Worm (Caenorhabditis elegans): Measurements from ENCODE around the gene col-183.

col-183 gene

ce11 chrX:13510997-13511396 lies 43.4 kb upstream of the col-183 start, which contains the start of gene col-185:
Gene col-185, minus strand, starts transcription at chrX:13511097.
- TF ChIP-seq sptf-1 (tag; optimal IDR thresholded peaks at IDR 0.05) (no peak), elt-3 (tag; optimal IDR thresholded peaks at IDR 0.05) (no peak)

- no peak for TF ChIP-seq lin-32 (GFP tag; optimal IDR thresholded peaks at IDR 0.05)
- TF ChIP-seq cnd-1 (tag; optimal IDR thresholded peaks at IDR 0.05) = no peak
- no peak for TF ChIP-seq hlh-1 (tag; optimal IDR thresholded peaks at IDR 0.05)
- TF ChIP-seq lsy-2 (tag; optimal IDR thresholded peaks at IDR 0.05) = no peak
- no peak for TF ChIP-seq elt-1 (tag; optimal IDR thresholded peaks at IDR 0.05; ENCODE audit: borderline replicate concordance, insufficient read depth)
- no peak for TF ChIP-seq bed-3 (GFP tag; optimal IDR thresholded peaks at IDR 0.05)
Measured at ce11 chrX:13510234-13510837, 42.8 kb upstream of the col-183 start.

ce11 chrX:13507233-13507632 lies 39.7 kb upstream of the col-183 start, which contains the start of gene H06A10.1:
Gene H06A10.1, plus strand, starts transcription at chrX:13507533.
- TF ChIP-seq ceh-39 (tag; optimal IDR thresholded peaks at IDR 0.05) (no peak), elt-3 (tag; optimal IDR thresholded peaks at IDR 0.05) (no peak), ces-1 (GFP tag; optimal IDR thresholded peaks at IDR 0.05) (no peak), blmp-1 (tag; optimal IDR thresholded peaks at IDR 0.05) (no peak)

- TF ChIP-seq flh-1 (GFP tag; optimal IDR thresholded peaks at IDR 0.05) (no peak), nhr-28 (tag; optimal IDR thresholded peaks at IDR 0.05) (no peak), lin-13 (tag; optimal IDR thresholded peaks at IDR 0.05) (no peak), elt-1 (tag; optimal IDR thresholded peaks at IDR 0.05; ENCODE audit: borderline replicate concordance, insufficient read depth) (no peak), zip-8 (tag; optimal IDR thresholded peaks at IDR 0.05) (no peak), pha-4 (tag; optimal IDR thresholded peaks at IDR 0.05) (no peak), ceh-39 (tag; optimal IDR thresholded peaks at IDR 0.05) (no peak), unc-120 (tag; optimal IDR thresholded peaks at IDR 0.05; ENCODE audit: poor library complexity, severe bottlenecking) (no peak), nhr-12 (tag; optimal IDR thresholded peaks at IDR 0.05) (no peak), ceh-43 (GFP tag; optimal IDR thresholded peaks at IDR 0.05) (no peak), M03D4.4 (tag; optimal IDR thresholded peaks at IDR 0.05) (no peak), ceh-83 (GFP tag; optimal IDR thresholded peaks at IDR 0.05) (no peak), lin-32 (GFP tag; optimal IDR thresholded peaks at IDR 0.05) (no peak), ham-2 (GFP tag; optimal IDR thresholded peaks at IDR 0.05) (no peak), mep-1 (tag; optimal IDR thresholded peaks at IDR 0.05) (no peak), sem-2 (GFP tag; optimal IDR thresholded peaks at IDR 0.05) (no peak), cnd-1 (tag; optimal IDR thresholded peaks at IDR 0.05) (no peak), mab-5 (tag; optimal IDR thresholded peaks at IDR 0.05) (no peak), sptf-1 (tag; optimal IDR thresholded peaks at IDR 0.05) (no peak), mls-2 (tag; optimal IDR thresholded peaks at IDR 0.05) (no peak)
Measured at ce11 chrX:13506493-13506892, 38.9 kb upstream of the col-183 start.

- no peak for TF ChIP-seq ham-2 (GFP tag; optimal IDR thresholded peaks at IDR 0.05)
- TF ChIP-seq ces-1 (GFP tag; optimal IDR thresholded peaks at IDR 0.05) = peak; percentile 81
Measured at ce11 chrX:13506043-13506442, 38.5 kb upstream of the col-183 start.

ce11 chrX:13505201-13505600 lies 37.6 kb upstream of the col-183 start:
- no peak for TF ChIP-seq mab-5 (tag; optimal IDR thresholded peaks at IDR 0.05)
- TF ChIP-seq nhr-237 (tag; optimal IDR thresholded peaks at IDR 0.05) = no peak
- no peak for TF ChIP-seq ceh-83 (GFP tag; optimal IDR thresholded peaks at IDR 0.05)
- TF ChIP-seq ces-1 (GFP tag; optimal IDR thresholded peaks at IDR 0.05) = peak; percentile 73
- no peak for TF ChIP-seq lin-13 (tag; optimal IDR thresholded peaks at IDR 0.05)
- TF ChIP-seq elt-3 (tag; optimal IDR thresholded peaks at IDR 0.05) = no peak
- TF ChIP-seq cnd-1 (tag; optimal IDR thresholded peaks at IDR 0.05) = no peak

ce11 chrX:13503839-13504238 lies 36.3 kb upstream of the col-183 start:
- TF ChIP-seq cnd-1 (tag; optimal IDR thresholded peaks at IDR 0.05) (peak; percentile 23), ces-1 (GFP tag; optimal IDR thresholded peaks at IDR 0.05) (peak; percentile 56), elt-3 (tag; optimal IDR thresholded peaks at IDR 0.05) (no peak), mab-5 (tag; optimal IDR thresholded peaks at IDR 0.05) (no peak), nhr-2 (tag; optimal IDR thresholded peaks at IDR 0.05) (no peak), mls-2 (tag; optimal IDR thresholded peaks at IDR 0.05) (peak; percentile 59), mep-1 (tag; optimal IDR thresholded peaks at IDR 0.05) (peak; percentile 15), sptf-1 (tag; optimal IDR thresholded peaks at IDR 0.05) (no peak)
